Worm (Caenorhabditis elegans) whole organism, mixed stage, embryonic: ENCODE results near the gene F15E6.6.

Experiments used
- elt-1 ChIP-seq: sonication (generic microtip); optimal IDR thresholded peaks from 2 replicates; lab custom pipeline; 2017; ENCODE audit warnings: missing genetic modification characterization, mild to moderate bottlenecking, missing compliant biosample characterization, antibody characterized with exemption, moderate library complexity, borderline replicate concordance; ENCODE audit not compliant: insufficient read depth
- elt-3 ChIP-seq: fragments of 150-350 bp; optimal IDR thresholded peaks from 2 replicates; lab custom pipeline; 2014; ENCODE audit warnings: missing biosample characterization, missing genetic modification characterization
- lin-13 ChIP-seq: fragments of 150-350 bp; optimal IDR thresholded peaks from 2 replicates; lab custom pipeline; 2014; ENCODE audit warnings: missing biosample characterization, missing genetic modification characterization
- mab-5 ChIP-seq: fragments of 150-350 bp; optimal IDR thresholded peaks from 2 replicates; lab custom pipeline; 2014; ENCODE audit warnings: missing biosample characterization, missing genetic modification characterization
- mep-1 ChIP-seq: fragments of 150-350 bp; optimal IDR thresholded peaks from 2 replicates; lab custom pipeline; 2017; ENCODE audit warnings: missing biosample characterization, missing genetic modification reagents, missing genetic modification characterization, inconsistent platforms
- nhr-12 ChIP-seq: fragments of 150-350 bp; optimal IDR thresholded peaks from 2 replicates; lab custom pipeline; 2014; ENCODE audit warnings: missing biosample characterization, missing genetic modification characterization
- nhr-28 ChIP-seq: fragments of 150-350 bp; optimal IDR thresholded peaks from 2 replicates; lab custom pipeline; 2014; ENCODE audit warnings: missing biosample characterization, missing genetic modification characterization
- nhr-76 ChIP-seq: sonication (generic microtip); optimal IDR thresholded peaks from 2 replicates; lab custom pipeline; 2017; ENCODE audit warnings: missing biosample characterization, missing genetic modification characterization
- pha-4 ChIP-seq: fragments of 150-350 bp; optimal IDR thresholded peaks from 2 replicates; lab custom pipeline; 2018; ENCODE audit warnings: missing biosample characterization, missing genetic modification reagents, missing genetic modification characterization
- snpc-4 ChIP-seq: fragments of 150-350 bp; optimal IDR thresholded peaks from 2 replicates; lab custom pipeline; 2014; ENCODE audit warnings: missing biosample characterization, missing genetic modification characterization
- unc-120 ChIP-seq: sonication (generic microtip); optimal IDR thresholded peaks from 2 replicates; lab custom pipeline; 2017; ENCODE audit warnings: missing genetic modification characterization, missing compliant biosample characterization; ENCODE audit not compliant: poor library complexity, severe bottlenecking
- unc-39 ChIP-seq: fragments of 150-350 bp; optimal IDR thresholded peaks from 2 replicates; lab custom pipeline; 2014; ENCODE audit warnings: missing biosample characterization, missing genetic modification characterization
- unc-62 ChIP-seq: fragments of 150-350 bp; optimal IDR thresholded peaks from 2 replicates; lab custom pipeline; 2014; ENCODE audit warnings: missing biosample characterization, missing genetic modification reagents, missing genetic modification characterization
- ztf-11 ChIP-seq: fragments of 150-350 bp; optimal IDR thresholded peaks from 2 replicates; lab custom pipeline; 2014; ENCODE audit warnings: missing biosample characterization, missing genetic modification characterization

ce11 chrIV:4307227-4307946, 23.5 kb upstream of the F15E6.6 start, which contains the start of gene set-9:
- no peak for TF ChIP-seq elt-3 (tag; lab: Kevin White, UChicago)
- no peak for TF ChIP-seq lin-13
- TF ChIP-seq nhr-12 (tag; lab: Kevin White, UChicago), result no peak
- TF ChIP-seq unc-62 (GFP tag; lab: Kevin White, UChicago), result no peak
- TF ChIP-seq snpc-4, result no peak
- TF ChIP-seq elt-1 (tag; lab: Kevin White, UChicago), result no peak
- TF ChIP-seq mep-1, result no peak
- TF ChIP-seq pha-4 (tag; lab: Kevin White, UChicago), result no peak
- TF ChIP-seq nhr-28 (tag; lab: Kevin White, UChicago), result no peak
- no peak for TF ChIP-seq ztf-11 (tag; lab: Kevin White, UChicago)
- no peak for TF ChIP-seq mab-5 (tag; lab: Kevin White, UChicago)
- no peak for TF ChIP-seq unc-120 (tag; lab: Kevin White, UChicago)
- no peak for TF ChIP-seq unc-39 (tag; lab: Kevin White, UChicago)
- no peak for TF ChIP-seq nhr-76 (tag; lab: Kevin White, UChicago)
